Worm (Caenorhabditis elegans) whole organism, midembryonic: Measurements from ENCODE around the gene cor-1.

Source experiments
- T22C8.4 ChIP-seq: fragments of 200-800 bp; sonication (Bioruptor generic); IDR thresholded peaks from 2 replicates; pipeline ENCODE4 v1.3.6; 2022; ENCODE audit warnings: missing genetic modification characterization, missing compliant biosample characterization
- cog-1 ChIP-seq: sonication (generic microtip); optimal IDR thresholded peaks from 2 replicates; lab custom pipeline; 2016; ENCODE audit warnings: missing genetic modification characterization, missing compliant biosample characterization
- flt-1 ChIP-seq: fragments of 200-800 bp; sonication (Bioruptor generic); IDR thresholded peaks from 2 replicates; pipeline ENCODE4 v1.3.6; 2022; ENCODE audit warnings: missing genetic modification characterization, missing compliant biosample characterization
- klf-2 ChIP-seq: fragments of 200-800 bp; sonication (Bioruptor generic); conservative IDR thresholded peaks from 2 replicates; pipeline ENCODE4 v1.3.6; 2022; ENCODE audit warnings: missing genetic modification reagents, missing genetic modification characterization, missing compliant biosample characterization
- med-1 ChIP-seq: sonication (generic microtip); optimal IDR thresholded peaks from 2 replicates; lab custom pipeline; 2017; ENCODE audit warnings: missing genetic modification characterization, mild to moderate bottlenecking, missing compliant biosample characterization, antibody characterized with exemption, missing genetic modification reagents; ENCODE audit not compliant: insufficient read depth
- ref-1 ChIP-seq: fragments of 200-800 bp; sonication (Bioruptor generic); conservative IDR thresholded peaks from 2 replicates; pipeline ENCODE4 v1.3.6; 2022; ENCODE audit warnings: missing genetic modification reagents, missing genetic modification characterization, missing compliant biosample characterization
- tab-1 ChIP-seq: fragments of 200-800 bp; sonication (Bioruptor generic); IDR thresholded peaks from 2 replicates; pipeline ENCODE4 v1.3.6; 2022; ENCODE audit warnings: missing genetic modification characterization, missing compliant biosample characterization
- ztf-23 ChIP-seq: fragments of 200-800 bp; sonication (Bioruptor generic); IDR thresholded peaks from 2 replicates; pipeline ENCODE4 v1.3.6; 2022; ENCODE audit warnings: missing genetic modification reagents, missing genetic modification characterization, missing compliant biosample characterization
- ztf-29 ChIP-seq: fragments of 200-800 bp; sonication (Bioruptor generic); IDR thresholded peaks from 2 replicates; pipeline ENCODE4 v1.3.6; 2022; ENCODE audit warnings: missing genetic modification reagents, missing genetic modification characterization, missing compliant biosample characterization

cor-1 gene

DNA sequence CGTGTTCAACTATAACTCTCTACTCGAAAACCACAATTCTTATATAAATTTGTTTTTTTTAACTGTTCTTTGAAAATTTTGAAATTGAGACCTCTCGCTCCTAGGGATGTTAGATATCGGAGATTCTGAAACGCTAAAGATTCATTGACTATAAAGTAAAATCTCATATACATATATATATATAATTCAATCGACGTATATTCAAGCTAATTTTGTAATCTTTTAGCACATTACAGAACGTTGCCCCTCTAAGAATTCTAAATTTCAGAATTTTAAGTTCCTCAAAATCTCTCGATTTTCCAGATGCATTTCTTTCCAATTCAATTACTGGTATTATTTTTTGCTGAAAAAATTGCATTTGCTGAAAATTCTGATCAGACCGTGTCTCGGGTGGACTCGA, 29.9 kb downstream of the cor-1 start, which contains the start of gene pad-2:
TSS of gene pad-2 (plus strand) at position 301 of the 400 bp plus-strand sequence.
- no peak for TF ChIP-seq cog-1 (tag; lab: Kevin White, UChicago)
- TF ChIP-seq tab-1: no peak
- no peak for TF ChIP-seq ztf-29 (GFP tag; lab: Robert Waterston, UW)
- TF ChIP-seq flt-1 (GFP tag; lab: Robert Waterston, UW): no peak
- TF ChIP-seq klf-2 (GFP tag; lab: Robert Waterston, UW): no peak
- TF ChIP-seq ref-1 (GFP tag; lab: Robert Waterston, UW): no peak
- no peak for TF ChIP-seq med-1 (GFP tag; lab: Kevin White, UChicago)
- no peak for TF ChIP-seq ztf-23 (GFP tag; lab: Robert Waterston, UW)
- no peak for TF ChIP-seq T22C8.4 (GFP tag; lab: Robert Waterston, UW)

DNA sequence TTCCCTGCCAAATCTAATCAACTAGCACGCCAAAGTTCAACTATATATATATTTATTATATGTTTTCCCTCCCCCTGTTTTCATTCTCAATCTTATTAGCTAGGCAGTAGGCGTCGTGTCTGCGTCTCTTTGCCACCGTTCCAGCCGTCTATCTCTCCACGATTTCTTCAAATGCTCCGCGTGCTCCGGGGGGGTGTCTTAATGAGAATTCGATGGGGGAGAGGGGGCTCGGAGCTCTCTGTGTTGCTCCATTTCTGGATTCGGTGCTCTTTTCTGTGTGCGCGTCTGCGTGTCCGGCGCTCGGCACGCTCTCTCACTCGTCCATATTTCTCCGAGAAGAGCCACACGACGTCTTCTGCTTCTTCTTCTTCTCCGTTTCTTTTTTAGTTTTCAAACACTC, 35.3 kb downstream of the cor-1 start:
- TF ChIP-seq T22C8.4 (GFP tag; lab: Robert Waterston, UW): no peak
- TF ChIP-seq cog-1 (tag; lab: Kevin White, UChicago): peak; percentile 37

DNA sequence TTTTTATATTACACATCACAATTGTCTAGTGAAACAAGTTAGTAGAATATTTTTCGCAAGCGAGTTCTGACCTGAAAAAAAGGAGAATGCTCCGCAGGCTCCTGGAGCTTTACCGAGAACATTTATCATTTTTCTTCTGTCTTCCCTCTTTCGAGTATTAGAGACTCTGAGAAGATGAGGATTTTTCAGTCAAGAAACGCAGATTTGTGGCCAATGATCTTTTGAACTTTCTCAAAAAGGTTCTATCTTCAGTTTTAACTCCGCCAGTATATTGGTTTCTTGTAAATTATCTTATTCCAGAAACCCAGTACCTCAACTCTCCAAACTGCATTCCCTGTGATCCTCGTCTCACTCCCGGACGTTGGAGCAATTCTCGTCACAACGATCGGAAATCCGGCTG, 36.7 kb downstream of the cor-1 start, which contains the start of gene K10G9.2:
TSS of gene K10G9.2 (plus strand) at position 301 of the 400 bp plus-strand sequence.
- TF ChIP-seq med-1 (GFP tag; lab: Kevin White, UChicago) (no peak), ref-1 (GFP tag; lab: Robert Waterston, UW) (no peak), ztf-23 (GFP tag; lab: Robert Waterston, UW) (no peak)

ce11 chrIII:10289790-10290189, 40.9 kb downstream of the cor-1 start:
- TF ChIP-seq tab-1 (no peak), flt-1 (GFP tag; lab: Robert Waterston, UW) (no peak), ref-1 (GFP tag; lab: Robert Waterston, UW) (no peak), T22C8.4 (GFP tag; lab: Robert Waterston, UW) (no peak), ztf-23 (GFP tag; lab: Robert Waterston, UW) (no peak), ztf-29 (GFP tag; lab: Robert Waterston, UW) (no peak), klf-2 (GFP tag; lab: Robert Waterston, UW) (no peak), cog-1 (tag; lab: Kevin White, UChicago) (no peak), med-1 (GFP tag; lab: Kevin White, UChicago) (no peak)

ce11 chrIII:10290541-10290940, 41.6 kb downstream of the cor-1 start:
- TF ChIP-seq tab-1 (no peak), flt-1 (GFP tag; lab: Robert Waterston, UW) (no peak), ztf-29 (GFP tag; lab: Robert Waterston, UW) (no peak), ztf-23 (GFP tag; lab: Robert Waterston, UW) (no peak)

DNA sequence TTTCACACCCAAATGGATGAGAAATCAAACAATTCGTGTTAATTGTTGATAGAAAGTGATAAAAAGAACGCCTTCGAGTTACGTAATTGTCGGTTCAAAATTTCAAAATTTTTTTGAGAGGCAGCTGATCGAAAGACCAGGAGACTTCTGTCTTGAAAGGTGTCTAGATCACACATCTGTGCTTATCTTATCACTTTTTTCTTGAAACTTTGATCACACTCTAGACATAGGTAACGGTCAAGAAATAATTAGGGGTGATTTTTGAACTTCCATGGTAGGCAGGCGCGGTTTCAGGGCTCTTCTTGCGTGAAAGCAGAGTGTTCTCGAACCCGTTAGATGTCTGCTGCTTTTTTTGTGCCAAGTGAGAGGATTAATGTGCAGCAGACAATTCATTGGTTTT, 44.5 kb downstream of the cor-1 start:
- no peak for TF ChIP-seq flt-1 (GFP tag; lab: Robert Waterston, UW)
- TF ChIP-seq klf-2 (GFP tag; lab: Robert Waterston, UW): no peak
- TF ChIP-seq ref-1 (GFP tag; lab: Robert Waterston, UW): no peak
- no peak for TF ChIP-seq cog-1 (tag; lab: Kevin White, UChicago)
- no peak for TF ChIP-seq T22C8.4 (GFP tag; lab: Robert Waterston, UW)
- no peak for TF ChIP-seq ztf-29 (GFP tag; lab: Robert Waterston, UW)

DNA sequence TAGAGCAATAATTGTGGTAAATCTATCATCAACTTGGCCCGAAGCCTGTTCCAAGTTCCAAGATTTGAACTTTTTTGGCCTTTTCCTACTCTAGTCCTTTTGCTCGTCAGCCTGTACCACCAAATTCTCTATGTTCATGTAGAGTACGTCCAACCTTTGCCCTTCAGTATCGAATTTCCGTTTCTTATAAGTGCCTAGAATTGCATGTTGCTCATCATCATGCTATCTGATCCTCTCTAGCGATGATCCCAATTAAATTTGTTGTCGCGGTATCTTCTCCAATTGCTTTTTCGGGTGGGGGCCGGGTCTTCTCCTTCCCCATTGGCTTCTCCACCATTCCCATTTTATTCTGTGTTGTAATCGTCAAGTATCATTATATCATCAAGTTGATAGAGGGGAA, 45.0 kb downstream of the cor-1 start:
- no peak for TF ChIP-seq T22C8.4 (GFP tag; lab: Robert Waterston, UW)
- no peak for TF ChIP-seq flt-1 (GFP tag; lab: Robert Waterston, UW)
- no peak for TF ChIP-seq cog-1 (tag; lab: Kevin White, UChicago)
- no peak for TF ChIP-seq tab-1
- TF ChIP-seq ztf-29 (GFP tag; lab: Robert Waterston, UW): no peak
- TF ChIP-seq med-1 (GFP tag; lab: Kevin White, UChicago): no peak
- no peak for TF ChIP-seq ref-1 (GFP tag; lab: Robert Waterston, UW)
- TF ChIP-seq ztf-23 (GFP tag; lab: Robert Waterston, UW): no peak
- no peak for TF ChIP-seq klf-2 (GFP tag; lab: Robert Waterston, UW)

- no peak for TF ChIP-seq ztf-23 (GFP tag; lab: Robert Waterston, UW)
- no peak for TF ChIP-seq klf-2 (GFP tag; lab: Robert Waterston, UW)
- no peak for TF ChIP-seq med-1 (GFP tag; lab: Kevin White, UChicago)
- no peak for TF ChIP-seq tab-1
- no peak for TF ChIP-seq T22C8.4 (GFP tag; lab: Robert Waterston, UW)
- TF ChIP-seq ztf-29 (GFP tag; lab: Robert Waterston, UW): no peak
- TF ChIP-seq ref-1 (GFP tag; lab: Robert Waterston, UW): no peak
- no peak for TF ChIP-seq flt-1 (GFP tag; lab: Robert Waterston, UW)
Observed at ce11 chrIII:10294837-10295236, 45.9 kb downstream of the cor-1 start, which contains the start of gene vglu-2. Gene vglu-2 (plus strand): TSS chrIII:10295137.

DNA sequence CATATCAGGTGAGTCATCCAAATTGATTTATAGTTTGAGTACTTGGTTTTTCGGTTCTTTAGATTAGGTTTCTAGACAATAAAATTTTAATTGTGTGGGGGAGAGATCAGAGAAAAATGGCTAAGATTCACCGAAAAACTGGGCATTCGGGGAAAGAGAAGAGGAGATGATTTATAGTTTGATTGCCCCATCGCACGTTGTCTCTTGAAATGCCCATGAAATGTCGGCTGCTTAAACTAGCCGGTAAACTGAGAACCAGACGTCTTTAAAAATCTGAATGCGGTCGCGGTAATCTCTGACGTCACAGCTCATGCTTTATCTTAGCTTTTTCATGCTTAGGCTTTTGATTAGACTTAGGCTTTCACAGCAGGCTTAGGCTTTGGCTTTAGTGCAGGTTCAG, 48.0 kb downstream of the cor-1 start:
- TF ChIP-seq ref-1 (GFP tag; lab: Robert Waterston, UW) (no peak), ztf-29 (GFP tag; lab: Robert Waterston, UW) (no peak), ztf-23 (GFP tag; lab: Robert Waterston, UW) (no peak), med-1 (GFP tag; lab: Kevin White, UChicago) (no peak), T22C8.4 (GFP tag; lab: Robert Waterston, UW) (no peak), klf-2 (GFP tag; lab: Robert Waterston, UW) (no peak), cog-1 (tag; lab: Kevin White, UChicago) (no peak), tab-1 (no peak), flt-1 (GFP tag; lab: Robert Waterston, UW) (no peak)

ce11 chrIII:10300078-10300477, 51.2 kb downstream of the cor-1 start, which contains the start of gene vglu-3:
Gene vglu-3 (plus strand): TSS chrIII:10300378.
- no peak for TF ChIP-seq tab-1
- TF ChIP-seq T22C8.4 (GFP tag; lab: Robert Waterston, UW): no peak
- TF ChIP-seq med-1 (GFP tag; lab: Kevin White, UChicago): no peak
- TF ChIP-seq klf-2 (GFP tag; lab: Robert Waterston, UW): no peak
- no peak for TF ChIP-seq cog-1 (tag; lab: Kevin White, UChicago)
- TF ChIP-seq flt-1 (GFP tag; lab: Robert Waterston, UW): no peak
- TF ChIP-seq ztf-29 (GFP tag; lab: Robert Waterston, UW): no peak
- no peak for TF ChIP-seq ztf-23 (GFP tag; lab: Robert Waterston, UW)
- TF ChIP-seq ref-1 (GFP tag; lab: Robert Waterston, UW): no peak
